Fruit fly (Drosophila melanogaster) whole organism, embryonic: ENCODE data around the gene CG17300.

ENCODE experiments used
- Abd-B ChIP-seq: fragments of 200-800 bp; sonication (Bioruptor generic); optimal IDR thresholded peaks from 2 replicates; lab custom pipeline; 2018; ENCODE audit warnings: missing biosample characterization, mild to moderate bottlenecking, missing genetic modification characterization, moderate library complexity
- Atf3 ChIP-seq: fragments of 200-800 bp; sonication (Bioruptor generic); optimal IDR thresholded peaks from 3 replicates; lab custom pipeline; 2016; ENCODE audit warnings: missing biosample characterization, missing genetic modification characterization
- C15 ChIP-seq: fragments of 200-800 bp; sonication (Bioruptor generic); IDR thresholded peaks from 3 replicates; pipeline ENCODE4 v1.3.6; 2022; ENCODE audit warnings: missing biosample characterization, missing genetic modification characterization
- CG10274 ChIP-seq: fragments of 200-800 bp; sonication (Bioruptor generic); optimal IDR thresholded peaks from 3 replicates; lab custom pipeline; 2017; ENCODE audit warnings: missing biosample characterization, mild to moderate bottlenecking, missing genetic modification characterization
- CG11696 ChIP-seq: fragments of 200-800 bp; sonication (Bioruptor generic); IDR thresholded peaks from 2 replicates; pipeline ENCODE4 v1.3.6; 2022; ENCODE audit warnings: missing biosample characterization, missing genetic modification characterization
- CG11723 ChIP-seq: fragments of 200-800 bp; sonication (Bioruptor generic); optimal IDR thresholded peaks from 2 replicates; lab custom pipeline; 2017; ENCODE audit warnings: missing biosample characterization, mild to moderate bottlenecking, missing genetic modification characterization
- CG12071 ChIP-seq: fragments of 200-800 bp; sonication (Bioruptor generic); optimal IDR thresholded peaks from 3 replicates; lab custom pipeline; 2018; ENCODE audit warnings: missing biosample characterization, mild to moderate bottlenecking, missing genetic modification characterization
- CG13894 ChIP-seq: fragments of 200-800 bp; sonication (Bioruptor generic); optimal IDR thresholded peaks from 3 replicates; lab custom pipeline; 2018; ENCODE audit warnings: missing biosample characterization, mild to moderate bottlenecking, missing genetic modification characterization, moderate library complexity
- CG15514 ChIP-seq: fragments of 200-800 bp; sonication (Bioruptor generic); optimal IDR thresholded peaks from 3 replicates; lab custom pipeline; 2017; ENCODE audit warnings: missing biosample characterization, missing genetic modification characterization, mild to moderate bottlenecking, moderate library complexity, missing genetic modification reagents
- CG1603 ChIP-seq: fragments of 200-800 bp; sonication (Bioruptor generic); optimal IDR thresholded peaks from 2 replicates; lab custom pipeline; 2019; ENCODE audit warnings: missing biosample characterization, mild to moderate bottlenecking, missing genetic modification characterization, moderate library complexity
- CG17359 ChIP-seq: fragments of 200-800 bp; sonication (Bioruptor generic); optimal IDR thresholded peaks from 3 replicates; lab custom pipeline; 2018; ENCODE audit warnings: missing biosample characterization, mild to moderate bottlenecking, missing genetic modification characterization, moderate library complexity
- CG17802 ChIP-seq: fragments of 200-800 bp; sonication (Bioruptor generic); optimal IDR thresholded peaks from 2 replicates; lab custom pipeline; 2018; ENCODE audit warnings: missing biosample characterization, mild to moderate bottlenecking, missing genetic modification characterization, moderate library complexity
- CG2712 ChIP-seq: fragments of 200-800 bp; optimal IDR thresholded peaks from 3 replicates; lab custom pipeline; 2019; ENCODE audit warnings: missing biosample characterization, mild to moderate bottlenecking, missing genetic modification characterization, moderate library complexity
- CG31441 ChIP-seq: fragments of 200-800 bp; sonication (Bioruptor generic); IDR thresholded peaks from 2 replicates; pipeline ENCODE4 v1.3.6; 2022; ENCODE audit warnings: missing biosample characterization, missing genetic modification characterization
- CG3847 ChIP-seq: fragments of 200-800 bp; sonication (Bioruptor generic); IDR thresholded peaks from 2 replicates; pipeline ENCODE4 v1.3.6; 2022; ENCODE audit warnings: missing biosample characterization, missing genetic modification characterization
- CG4404 ChIP-seq: fragments of 200-800 bp; sonication (Bioruptor generic); IDR thresholded peaks from 2 replicates; pipeline ENCODE4 v1.3.6; 2022; ENCODE audit warnings: missing biosample characterization, missing genetic modification characterization
- CG4424 ChIP-seq: fragments of 200-800 bp; sonication (Bioruptor generic); optimal IDR thresholded peaks from 3 replicates; lab custom pipeline; 2016; ENCODE audit warnings: missing biosample characterization, missing genetic modification characterization
- CG5953 ChIP-seq: fragments of 200-800 bp; sonication (Bioruptor generic); IDR thresholded peaks from 2 replicates; pipeline ENCODE4 v1.3.6; 2022; ENCODE audit warnings: missing biosample characterization, missing genetic modification characterization
- CG6765 ChIP-seq: fragments of 200-800 bp; sonication (Bioruptor generic); optimal IDR thresholded peaks from 3 replicates; lab custom pipeline; 2017; ENCODE audit warnings: missing biosample characterization, mild to moderate bottlenecking, missing genetic modification characterization
- CG6854 ChIP-seq: fragments of 200-800 bp; sonication (Bioruptor generic); optimal IDR thresholded peaks from 3 replicates; lab custom pipeline; 2017; ENCODE audit warnings: missing biosample characterization, mild to moderate bottlenecking, missing genetic modification characterization
- CG7928 ChIP-seq: fragments of 200-800 bp; sonication (Bioruptor generic); optimal IDR thresholded peaks from 2 replicates; lab custom pipeline; 2017; ENCODE audit warnings: missing biosample characterization, mild to moderate bottlenecking, missing genetic modification characterization
- CG7987 ChIP-seq: fragments of 200-800 bp; sonication (Bioruptor generic); optimal IDR thresholded peaks from 2 replicates; lab custom pipeline; 2018; ENCODE audit warnings: missing biosample characterization, mild to moderate bottlenecking, missing genetic modification characterization, moderate library complexity
- Chrac-16 ChIP-seq: fragments of 200-800 bp; sonication (Bioruptor generic); optimal IDR thresholded peaks from 3 replicates; lab custom pipeline; 2016; ENCODE audit warnings: missing biosample characterization, missing genetic modification characterization
- D19A ChIP-seq: fragments of 200-800 bp; optimal IDR thresholded peaks from 3 replicates; lab custom pipeline; 2019; ENCODE audit warnings: missing biosample characterization, mild to moderate bottlenecking, missing genetic modification characterization, moderate library complexity
- Dp ChIP-seq: fragments of 200-800 bp; sonication (Bioruptor generic); optimal IDR thresholded peaks from 2 replicates; lab custom pipeline; 2018; ENCODE audit warnings: missing biosample characterization, mild to moderate bottlenecking, missing genetic modification characterization, moderate library complexity
- Dref ChIP-seq: fragments of 200-800 bp; sonication (Bioruptor generic); IDR thresholded peaks from 2 replicates; pipeline ENCODE4 v1.3.6; 2022; ENCODE audit warnings: missing biosample characterization, missing genetic modification characterization
- E2f2 ChIP-seq: fragments of 200-800 bp; sonication (Bioruptor generic); IDR thresholded peaks from 2 replicates; pipeline ENCODE4 v1.3.6; 2022; ENCODE audit warnings: missing biosample characterization, missing genetic modification characterization
- Fer3 ChIP-seq: fragments of 200-800 bp; sonication (Bioruptor generic); optimal IDR thresholded peaks from 2 replicates; lab custom pipeline; 2018; ENCODE audit warnings: missing biosample characterization, mild to moderate bottlenecking, missing genetic modification characterization, moderate library complexity
- Hand ChIP-seq: fragments of 200-800 bp; sonication (Bioruptor generic); optimal IDR thresholded peaks from 2 replicates; lab custom pipeline; 2017; ENCODE audit warnings: mild to moderate bottlenecking, missing biosample characterization, missing genetic modification reagents, missing genetic modification characterization
- Kr ChIP-seq: fragments of 200-800 bp; sonication (Bioruptor generic); optimal IDR thresholded peaks from 2 replicates; lab custom pipeline; 2017; ENCODE audit warnings: missing biosample characterization, mild to moderate bottlenecking, missing genetic modification characterization
- Lhr ChIP-seq: fragments of 200-800 bp; sonication (Bioruptor generic); optimal IDR thresholded peaks from 3 replicates; lab custom pipeline; 2017; ENCODE audit warnings: mild to moderate bottlenecking, missing biosample characterization, missing genetic modification reagents, missing genetic modification characterization
- Lpt ChIP-seq: fragments of >200 bp; optimal IDR thresholded peaks from 2 replicates; lab custom pipeline; 2018; ENCODE audit warnings: missing biosample characterization, missing genetic modification characterization
- Myb ChIP-seq: fragments of 200-800 bp; sonication (Bioruptor generic); optimal IDR thresholded peaks from 2 replicates; lab custom pipeline; 2016; ENCODE audit warnings: missing biosample characterization, missing genetic modification characterization
- abd-A ChIP-seq: fragments of 200-800 bp; sonication (Bioruptor generic); optimal IDR thresholded peaks from 3 replicates; lab custom pipeline; 2019; ENCODE audit warnings: missing biosample characterization, mild to moderate bottlenecking, missing genetic modification characterization, moderate library complexity
- ash1 ChIP-seq: fragments of 200-800 bp; sonication (Bioruptor generic); optimal IDR thresholded peaks from 2 replicates; lab custom pipeline; 2018; ENCODE audit warnings: missing biosample characterization, mild to moderate bottlenecking, missing genetic modification characterization
- bbx ChIP-seq: fragments of 200-800 bp; sonication (Bioruptor generic); IDR thresholded peaks from 2 replicates; pipeline ENCODE4 v1.3.6; 2022; ENCODE audit warnings: missing biosample characterization, missing genetic modification characterization; ENCODE audit not compliant: partially characterized antibody
- cad ChIP-seq: fragments of >200 bp; optimal IDR thresholded peaks from 2 replicates; lab custom pipeline; 2017; ENCODE audit warnings: missing biosample characterization, missing genetic modification characterization
- chinmo ChIP-seq: fragments of 200-800 bp; sonication (Bioruptor generic); IDR thresholded peaks from 4 replicates; pipeline ENCODE4 v1.3.6; 2022; ENCODE audit warnings: missing biosample characterization, missing genetic modification characterization; ENCODE audit not compliant: partially characterized antibody
- dmrt11E ChIP-seq: fragments of 200-800 bp; sonication (Bioruptor generic); optimal IDR thresholded peaks from 3 replicates; lab custom pipeline; 2018; ENCODE audit warnings: missing biosample characterization, mild to moderate bottlenecking, missing genetic modification characterization, moderate library complexity
- exex ChIP-seq: fragments of 200-800 bp; sonication (Bioruptor generic); optimal IDR thresholded peaks from 4 replicates; lab custom pipeline; 2018; ENCODE audit warnings: missing biosample characterization, mild to moderate bottlenecking, missing genetic modification characterization, moderate library complexity
- gcm2 ChIP-seq: fragments of 200-800 bp; sonication (Bioruptor generic); optimal IDR thresholded peaks from 2 replicates; lab custom pipeline; 2016; ENCODE audit warnings: missing biosample characterization, missing genetic modification characterization
- gem ChIP-seq: fragments of 200-800 bp; sonication (Bioruptor generic); optimal IDR thresholded peaks from 2 replicates; lab custom pipeline; 2019; ENCODE audit warnings: missing biosample characterization, mild to moderate bottlenecking, missing genetic modification characterization, moderate library complexity
- gfzf ChIP-seq: fragments of 200-800 bp; sonication (Bioruptor generic); optimal IDR thresholded peaks from 2 replicates; lab custom pipeline; 2016; ENCODE audit warnings: missing biosample characterization, mild to moderate bottlenecking, missing genetic modification characterization, moderate library complexity
- ken ChIP-seq: fragments of 200-800 bp; sonication (Bioruptor generic); IDR thresholded peaks from 3 replicates; pipeline ENCODE4 v1.3.6; 2022; ENCODE audit warnings: missing biosample characterization, missing genetic modification characterization
- nerfin-1 ChIP-seq: fragments of 200-800 bp; sonication (Bioruptor generic); optimal IDR thresholded peaks from 3 replicates; lab custom pipeline; 2019; ENCODE audit warnings: missing biosample characterization, mild to moderate bottlenecking, missing genetic modification characterization, moderate library complexity
- so ChIP-seq: fragments of 200-800 bp; sonication (Bioruptor generic); IDR thresholded peaks from 3 replicates; pipeline ENCODE4 v1.3.6; 2022; ENCODE audit warnings: missing biosample characterization, missing genetic modification characterization
- sqz ChIP-seq: fragments of 200-800 bp; sonication (Bioruptor generic); optimal IDR thresholded peaks from 3 replicates; lab custom pipeline; 2018; ENCODE audit warnings: missing biosample characterization, mild to moderate bottlenecking, missing genetic modification characterization
- ssp ChIP-seq: fragments of 200-800 bp; sonication (Bioruptor generic); IDR thresholded peaks from 2 replicates; pipeline ENCODE4 v1.3.6; 2022; ENCODE audit warnings: missing biosample characterization, missing genetic modification characterization
- stwl ChIP-seq: fragments of 200-800 bp; sonication (Bioruptor generic); optimal IDR thresholded peaks from 3 replicates; lab custom pipeline; 2018; ENCODE audit warnings: missing biosample characterization, mild to moderate bottlenecking, missing genetic modification characterization, moderate library complexity
- trem ChIP-seq: fragments of 200-800 bp; optimal IDR thresholded peaks from 3 replicates; lab custom pipeline; 2019; ENCODE audit warnings: missing biosample characterization, mild to moderate bottlenecking, missing genetic modification characterization, moderate library complexity
- wek ChIP-seq: fragments of 200-800 bp; sonication (Bioruptor generic); optimal IDR thresholded peaks from 3 replicates; lab custom pipeline; 2018; ENCODE audit warnings: missing biosample characterization, mild to moderate bottlenecking, missing genetic modification characterization, moderate library complexity

Gene CG17300

DNA sequence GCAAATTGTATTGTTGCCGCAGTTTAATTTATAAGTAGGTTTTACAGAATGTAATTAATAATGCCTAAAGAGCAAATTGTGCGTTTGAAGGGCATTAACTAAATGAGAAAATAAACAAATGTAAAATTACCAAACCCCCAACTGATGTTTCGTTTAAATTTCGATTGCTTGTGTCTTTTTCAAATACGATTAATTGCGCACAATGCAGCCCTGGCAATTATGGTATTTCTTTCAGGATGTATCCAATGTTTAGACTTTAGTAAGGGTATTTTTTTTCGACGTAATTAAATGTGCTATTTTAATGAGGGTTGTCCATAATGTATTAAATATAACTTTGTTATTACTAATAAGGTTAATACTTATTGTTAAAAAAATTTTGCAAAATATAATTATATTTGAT is 46.2 kb downstream of the CG17300 start (continued):
- TF ChIP-seq CG13894 (tag; lab: Kevin White, UChicago) (no peak), CG17802 (peak; percentile 36), cad (no peak), so (GFP tag; lab: Robert Waterston, UW) (no peak), CG3847 (GFP tag; lab: Robert Waterston, UW) (no peak), E2f2 (GFP tag; lab: Robert Waterston, UW) (peak; percentile 93), Dp (GFP tag; lab: Kevin White, UChicago) (peak; percentile 91), gcm2 (GFP tag; lab: Kevin White, UChicago) (no peak), nerfin-1 (tag; lab: Kevin White, UChicago) (peak; percentile 27), ash1 (GFP tag; lab: Kevin White, UChicago) (no peak), Abd-B (GFP tag; lab: Kevin White, UChicago) (no peak), CG10274 (no peak), Fer3 (tag; lab: Kevin White, UChicago) (no peak), Dref (GFP tag; lab: Robert Waterston, UW) (peak; percentile 76), Lhr (no peak), stwl (tag; lab: Kevin White, UChicago) (peak; percentile 47), Hand (GFP tag; lab: Kevin White, UChicago) (no peak), CG6765 (no peak), trem (tag; lab: Kevin White, UChicago) (peak; percentile 25), sqz (GFP tag; lab: Kevin White, UChicago) (no peak), Kr (GFP tag; lab: Kevin White, UChicago) (no peak), CG7928 (GFP tag; lab: Kevin White, UChicago) (peak; percentile 86), ssp (GFP tag; lab: Robert Waterston, UW) (0 out of 2 replicates have a peak, but pooled peaks have one; percentile 5), Lpt (GFP tag; lab: Kevin White, UChicago) (no peak), D19A (peak; percentile 62), CG17359 (tag; lab: Kevin White, UChicago) (no peak), Chrac-16 (GFP tag; lab: Kevin White, UChicago) (no peak), bbx (GFP tag; lab: Robert Waterston, UW) (peak; percentile 18; the same call in 1 of the 2 replicates), C15 (GFP tag; lab: Robert Waterston, UW) (no peak), dmrt11E (no peak), CG11723 (GFP tag; lab: Kevin White, UChicago) (no peak), CG31441 (GFP tag; lab: Robert Waterston, UW) (no peak), CG4424 (GFP tag; lab: Kevin White, UChicago) (no peak), CG12071 (GFP tag; lab: Kevin White, UChicago) (no peak), gfzf (GFP tag; lab: Kevin White, UChicago) (peak; percentile 30), gem (tag; lab: Kevin White, UChicago) (peak; percentile 12), CG1603 (tag; lab: Kevin White, UChicago) (peak; percentile 38), exex (tag; lab: Kevin White, UChicago) (no peak), CG4404 (GFP tag; lab: Robert Waterston, UW) (no peak), CG7987 (GFP tag; lab: Kevin White, UChicago) (no peak), ken (GFP tag; lab: Robert Waterston, UW) (no peak), Myb (GFP tag; lab: Kevin White, UChicago) (peak; percentile 84), chinmo (GFP tag; lab: Robert Waterston, UW) (no peak), CG11696 (no peak), CG15514 (peak; percentile 9), CG6854 (GFP tag; lab: Kevin White, UChicago) (no peak), CG2712 (tag; lab: Kevin White, UChicago) (peak; percentile 9), Atf3 (GFP tag; lab: Kevin White, UChicago) (no peak), abd-A (tag; lab: Kevin White, UChicago) (peak; percentile 47), CG5953 (no peak), wek (peak; percentile 94)
